Worm (Caenorhabditis elegans) whole organism, young adult: ENCODE data around the gene F17C8.3.

Experiments
- B0261.1 ChIP-seq: sonication (generic microtip); optimal IDR thresholded peaks from 2 replicates; lab custom pipeline; 2016; ENCODE audit warnings: mild to moderate bottlenecking, missing genetic modification characterization, moderate library complexity, missing compliant biosample characterization
- Y53F4B.3 ChIP-seq: fragments of 200-800 bp; sonication (Bioruptor generic); IDR thresholded peaks from 2 replicates; pipeline ENCODE4 v1.3.6; 2022; ENCODE audit warnings: missing genetic modification reagents, missing genetic modification characterization, missing compliant biosample characterization
- athp-1 ChIP-seq: sonication (generic microtip); optimal IDR thresholded peaks from 2 replicates; lab custom pipeline; 2017; ENCODE audit warnings: mild to moderate bottlenecking, missing genetic modification characterization, missing compliant biosample characterization
- ceh-27 ChIP-seq: fragments of 200-800 bp; sonication (Bioruptor generic); optimal IDR thresholded peaks from 2 replicates; lab custom pipeline; 2018; ENCODE audit warnings: mild to moderate bottlenecking, missing genetic modification characterization, moderate library complexity, missing compliant biosample characterization
- egrh-3 ChIP-seq: fragments of 200-800 bp; sonication (Bioruptor generic); IDR thresholded peaks from 2 replicates; pipeline ENCODE4 v1.3.6; 2022; ENCODE audit warnings: missing genetic modification reagents, missing genetic modification characterization, missing compliant biosample characterization
- lin-40 ChIP-seq: sonication (generic microtip); optimal IDR thresholded peaks from 2 replicates; lab custom pipeline; 2016; ENCODE audit warnings: missing genetic modification characterization, mild to moderate bottlenecking, missing compliant biosample characterization, missing genotype, missing genetic modification reagents
- nfya-2 ChIP-seq: fragments of 200-800 bp; sonication (Bioruptor generic); IDR thresholded peaks from 2 replicates; pipeline ENCODE4 v1.3.6; 2022; ENCODE audit warnings: missing genetic modification reagents, missing genetic modification characterization, missing compliant biosample characterization
- pha-4 ChIP-seq: fragments of 150-350 bp; sonication (generic microtip); optimal IDR thresholded peaks from 2 replicates; lab custom pipeline; 2014; ENCODE audit warnings: missing biosample characterization, missing genetic modification reagents, missing genetic modification characterization
- snpc-4 ChIP-seq, 5 experiments: fragments of 150-350 bp in 1 of 5; sonication (generic microtip) in 4 of 5; optimal IDR thresholded peaks; 2 replicates each; lab custom pipeline; 2014 to 2018; ENCODE audit warnings: missing genetic modification characterization in 5 of 5, missing biosample characterization in 3 of 5, antibody characterized with exemption in 2 of 5, mild to moderate bottlenecking in 2 of 5, missing compliant biosample characterization in 2 of 5, missing genotype in 2 of 5, moderate library complexity in 2 of 5, missing genetic modification reagents in 1 of 5
- unc-130 ChIP-seq: sonication (generic microtip); optimal IDR thresholded peaks from 2 replicates; lab custom pipeline; 2016; ENCODE audit warnings: missing genetic modification reagents, missing genetic modification characterization, missing compliant biosample characterization
- unc-62 ChIP-seq: fragments of 150-350 bp; optimal IDR thresholded peaks from 2 replicates; lab custom pipeline; 2014; ENCODE audit warnings: missing biosample characterization, missing genetic modification reagents, missing genetic modification characterization

- TF ChIP-seq ceh-27 (GFP tag; lab: Kevin White, UChicago) (no peak), unc-62 (GFP tag; lab: Kevin White, UChicago) (no peak), nfya-2 (GFP tag; lab: Robert Waterston, UW) (no peak), pha-4 (no peak), athp-1 (tag; lab: Kevin White, UChicago) (no peak), B0261.1 (tag; lab: Kevin White, UChicago) (no peak), egrh-3 (GFP tag; lab: Robert Waterston, UW) (peak; percentile 41; the same call in 1 of the 2 replicates), lin-40 (tag; lab: Kevin White, UChicago) (no peak), unc-130 (GFP tag; lab: Kevin White, UChicago) (no peak), Y53F4B.3 (GFP tag; lab: Robert Waterston, UW) (no peak), snpc-4 (GFP tag; optimal IDR thresholded peaks at IDR 0.05; lab: Kevin White, UChicago) (no peak), snpc-4 (tag; optimal IDR thresholded peaks at IDR 0.05; lab: Kevin White, UChicago) (no peak)
These were observed 31.1 kb downstream of the F17C8.3 start for ce11 chrIII:4762846-4763245.
